Fruit fly (Drosophila melanogaster) whole organism, embryonic: ENCODE results near the gene CG10948.

ENCODE experiments used
- Atf-2 ChIP-seq: fragments of 200-800 bp; sonication (Bioruptor generic); optimal IDR thresholded peaks from 2 replicates; lab custom pipeline; 2016; ENCODE audit warnings: missing biosample characterization, missing genetic modification characterization
- BEAF-32 ChIP-seq: fragments of 200-800 bp; sonication (Bioruptor generic); optimal IDR thresholded peaks from 3 replicates; lab custom pipeline; 2017; ENCODE audit warnings: missing biosample characterization, missing genetic modification characterization, mild to moderate bottlenecking, moderate library complexity, missing genetic modification reagents
- CG11695 ChIP-seq: fragments of 200-800 bp; sonication (Bioruptor generic); IDR thresholded peaks from 3 replicates; pipeline ENCODE4 v1.3.6; 2022; ENCODE audit warnings: missing biosample characterization, missing genetic modification characterization
- CG12155 ChIP-seq: fragments of 200-800 bp; sonication (Bioruptor generic); optimal IDR thresholded peaks from 3 replicates; lab custom pipeline; 2016; ENCODE audit warnings: missing biosample characterization, missing genetic modification characterization
- CG12219 ChIP-seq: fragments of 200-800 bp; sonication (Bioruptor generic); optimal IDR thresholded peaks from 3 replicates; lab custom pipeline; 2018; ENCODE audit warnings: missing biosample characterization, mild to moderate bottlenecking, missing genetic modification characterization
- CG12659 ChIP-seq: fragments of 200-800 bp; sonication (Bioruptor generic); optimal IDR thresholded peaks from 3 replicates; lab custom pipeline; 2017; ENCODE audit warnings: mild to moderate bottlenecking, missing biosample characterization, missing genetic modification reagents, missing genetic modification characterization
- CG14014 ChIP-seq: fragments of 200-800 bp; sonication (Bioruptor generic); IDR thresholded peaks from 2 replicates; pipeline ENCODE4 v1.3.6; 2022; ENCODE audit warnings: missing biosample characterization, missing genetic modification characterization
- CG15479 ChIP-seq: fragments of 200-800 bp; sonication (Bioruptor generic); optimal IDR thresholded peaks from 3 replicates; lab custom pipeline; 2019; ENCODE audit warnings: missing biosample characterization, mild to moderate bottlenecking, missing genetic modification characterization, moderate library complexity
- CG15601 ChIP-seq: fragments of 200-800 bp; sonication (Bioruptor generic); optimal IDR thresholded peaks from 3 replicates; lab custom pipeline; 2019; ENCODE audit warnings: missing biosample characterization, mild to moderate bottlenecking, missing genetic modification characterization, moderate library complexity
- CG15696 ChIP-seq: fragments of 200-800 bp; sonication (Bioruptor generic); optimal IDR thresholded peaks from 2 replicates; lab custom pipeline; 2019; ENCODE audit warnings: missing biosample characterization, mild to moderate bottlenecking, missing genetic modification characterization, moderate library complexity
- CG31224 ChIP-seq: fragments of 200-800 bp; sonication (Bioruptor generic); IDR thresholded peaks from 2 replicates; pipeline ENCODE4 v1.3.6; 2022; ENCODE audit warnings: missing biosample characterization, missing genetic modification characterization
- CG33213 ChIP-seq: fragments of 200-800 bp; sonication (Bioruptor generic); optimal IDR thresholded peaks from 3 replicates; lab custom pipeline; 2016; ENCODE audit warnings: missing biosample characterization, missing genetic modification characterization
- CG4617 ChIP-seq: fragments of 200-800 bp; sonication (Bioruptor generic); optimal IDR thresholded peaks from 3 replicates; lab custom pipeline; 2016; ENCODE audit warnings: missing biosample characterization, missing genetic modification characterization, borderline replicate concordance
- CG5245 ChIP-seq: fragments of 200-800 bp; sonication (Bioruptor generic); optimal IDR thresholded peaks from 3 replicates; lab custom pipeline; 2016; ENCODE audit warnings: missing biosample characterization, missing genetic modification characterization
- CG7357 ChIP-seq: fragments of 200-800 bp; sonication (Bioruptor generic); IDR thresholded peaks from 3 replicates; pipeline ENCODE4 v1.3.6; 2022; ENCODE audit warnings: missing biosample characterization, missing genetic modification characterization
- CG7987 ChIP-seq: fragments of 200-800 bp; sonication (Bioruptor generic); optimal IDR thresholded peaks from 2 replicates; lab custom pipeline; 2018; ENCODE audit warnings: missing biosample characterization, mild to moderate bottlenecking, missing genetic modification characterization, moderate library complexity
- D19A ChIP-seq: fragments of 200-800 bp; optimal IDR thresholded peaks from 3 replicates; lab custom pipeline; 2019; ENCODE audit warnings: missing biosample characterization, mild to moderate bottlenecking, missing genetic modification characterization, moderate library complexity
- Dbx ChIP-seq: fragments of 200-800 bp; sonication (Bioruptor generic); IDR thresholded peaks from 3 replicates; pipeline ENCODE4 v1.3.6; 2022; ENCODE audit warnings: missing biosample characterization, missing genetic modification characterization
- Dip3 ChIP-seq: fragments of 200-800 bp; sonication (Bioruptor generic); optimal IDR thresholded peaks from 3 replicates; lab custom pipeline; 2016; ENCODE audit warnings: missing biosample characterization, missing genetic modification characterization
- Doc2 ChIP-seq: fragments of 200-800 bp; sonication (Bioruptor generic); IDR thresholded peaks from 2 replicates; pipeline ENCODE4 v1.3.6; 2022; ENCODE audit warnings: missing biosample characterization, missing genetic modification characterization
- Dref ChIP-seq: fragments of 200-800 bp; sonication (Bioruptor generic); IDR thresholded peaks from 2 replicates; pipeline ENCODE4 v1.3.6; 2022; ENCODE audit warnings: missing biosample characterization, missing genetic modification characterization
- HLH3B ChIP-seq: fragments of 200-800 bp; sonication (Bioruptor generic); IDR thresholded peaks from 2 replicates; pipeline ENCODE4 v1.3.6; 2022; ENCODE audit warnings: missing biosample characterization, missing genetic modification characterization
- Hand ChIP-seq: fragments of 200-800 bp; sonication (Bioruptor generic); optimal IDR thresholded peaks from 2 replicates; lab custom pipeline; 2017; ENCODE audit warnings: mild to moderate bottlenecking, missing biosample characterization, missing genetic modification reagents, missing genetic modification characterization
- HmgZ ChIP-seq: fragments of 200-800 bp; sonication (Bioruptor generic); optimal IDR thresholded peaks from 2 replicates; lab custom pipeline; 2018; ENCODE audit warnings: missing biosample characterization, mild to moderate bottlenecking, missing genetic modification characterization
- Mrtf ChIP-seq: fragments of 200-800 bp; sonication (Bioruptor generic); IDR thresholded peaks from 3 replicates; pipeline ENCODE4 v1.3.6; 2022; ENCODE audit warnings: missing biosample characterization, missing genetic modification characterization
- Myb ChIP-seq: fragments of 200-800 bp; sonication (Bioruptor generic); optimal IDR thresholded peaks from 2 replicates; lab custom pipeline; 2016; ENCODE audit warnings: missing biosample characterization, missing genetic modification characterization
- NC2β ChIP-seq: fragments of 200-800 bp; sonication (Bioruptor generic); optimal IDR thresholded peaks from 2 replicates; lab custom pipeline; 2016; ENCODE audit warnings: missing biosample characterization, missing genetic modification characterization
- Optix ChIP-seq: fragments of 200-800 bp; sonication (Bioruptor generic); IDR thresholded peaks from 3 replicates; pipeline ENCODE4 v1.3.6; 2022; ENCODE audit warnings: missing biosample characterization, missing genetic modification characterization
- Sry-δ ChIP-seq: fragments of 200-800 bp; sonication (Bioruptor generic); optimal IDR thresholded peaks from 2 replicates; lab custom pipeline; 2016; ENCODE audit warnings: missing biosample characterization, missing genetic modification characterization
- abd-A ChIP-seq: fragments of 200-800 bp; sonication (Bioruptor generic); optimal IDR thresholded peaks from 3 replicates; lab custom pipeline; 2019; ENCODE audit warnings: missing biosample characterization, mild to moderate bottlenecking, missing genetic modification characterization, moderate library complexity
- caup ChIP-seq: fragments of 200-800 bp; sonication (Bioruptor generic); optimal IDR thresholded peaks from 3 replicates; lab custom pipeline; 2017; ENCODE audit warnings: missing biosample characterization, mild to moderate bottlenecking, missing genetic modification characterization, moderate library complexity; ENCODE audit not compliant: severe bottlenecking
- chif ChIP-seq, 2 experiments: fragments of 200-800 bp; sonication (Bioruptor generic); optimal IDR thresholded peaks; 3 replicates each; lab custom pipeline; 2016; ENCODE audit warnings: missing biosample characterization in 2 of 2, missing genetic modification characterization in 2 of 2
- chn ChIP-seq: fragments of 200-800 bp; sonication (Bioruptor generic); optimal IDR thresholded peaks from 2 replicates; lab custom pipeline; 2016; ENCODE audit warnings: missing biosample characterization, missing genetic modification characterization
- dan ChIP-seq: fragments of 200-800 bp; sonication (Bioruptor generic); IDR thresholded peaks from 2 replicates; pipeline ENCODE4 v1.3.6; 2022; ENCODE audit warnings: missing biosample characterization, missing genetic modification characterization
- dati ChIP-seq: fragments of 200-800 bp; sonication (Bioruptor generic); IDR thresholded peaks from 2 replicates; pipeline ENCODE4 v1.3.6; 2022; ENCODE audit warnings: missing biosample characterization, missing genetic modification characterization
- dysf ChIP-seq: fragments of 200-800 bp; sonication (Bioruptor generic); IDR thresholded peaks from 3 replicates; pipeline ENCODE4 v1.3.6; 2022; ENCODE audit warnings: missing biosample characterization, missing genetic modification characterization
- exex ChIP-seq: fragments of 200-800 bp; sonication (Bioruptor generic); optimal IDR thresholded peaks from 4 replicates; lab custom pipeline; 2018; ENCODE audit warnings: missing biosample characterization, mild to moderate bottlenecking, missing genetic modification characterization, moderate library complexity
- fd3F ChIP-seq: fragments of 200-800 bp; sonication (Bioruptor generic); optimal IDR thresholded peaks from 2 replicates; lab custom pipeline; 2018; ENCODE audit warnings: missing biosample characterization, mild to moderate bottlenecking, missing genetic modification characterization, moderate library complexity
- gem ChIP-seq: fragments of 200-800 bp; sonication (Bioruptor generic); optimal IDR thresholded peaks from 2 replicates; lab custom pipeline; 2019; ENCODE audit warnings: missing biosample characterization, mild to moderate bottlenecking, missing genetic modification characterization, moderate library complexity
- gfzf ChIP-seq: fragments of 200-800 bp; sonication (Bioruptor generic); optimal IDR thresholded peaks from 2 replicates; lab custom pipeline; 2016; ENCODE audit warnings: missing biosample characterization, mild to moderate bottlenecking, missing genetic modification characterization, moderate library complexity
- her ChIP-seq: fragments of 200-800 bp; sonication (Bioruptor generic); optimal IDR thresholded peaks from 2 replicates; lab custom pipeline; 2016; ENCODE audit warnings: missing biosample characterization, missing genetic modification characterization
- nerfin-1 ChIP-seq: fragments of 200-800 bp; sonication (Bioruptor generic); optimal IDR thresholded peaks from 3 replicates; lab custom pipeline; 2019; ENCODE audit warnings: missing biosample characterization, mild to moderate bottlenecking, missing genetic modification characterization, moderate library complexity
- nerfin-2 ChIP-seq: fragments of 200-800 bp; sonication (Bioruptor generic); IDR thresholded peaks from 2 replicates; pipeline ENCODE4 v1.3.6; 2022; ENCODE audit warnings: missing biosample characterization, missing genetic modification characterization; ENCODE audit not compliant: partially characterized antibody
- onecut ChIP-seq: fragments of 200-800 bp; sonication (Bioruptor generic); IDR thresholded peaks from 2 replicates; pipeline ENCODE4 v1.3.6; 2022; ENCODE audit warnings: missing biosample characterization, missing genetic modification characterization
- pho ChIP-seq: fragments of 200-800 bp; sonication (Bioruptor generic); optimal IDR thresholded peaks from 2 replicates; lab custom pipeline; 2016; ENCODE audit warnings: missing biosample characterization, missing genetic modification characterization
- pum ChIP-seq: fragments of 200-800 bp; sonication (Bioruptor generic); optimal IDR thresholded peaks from 2 replicates; lab custom pipeline; 2016; ENCODE audit warnings: missing biosample characterization, missing genetic modification characterization
- scrt ChIP-seq: fragments of 200-800 bp; sonication (Bioruptor generic); optimal IDR thresholded peaks from 2 replicates; lab custom pipeline; 2018; ENCODE audit warnings: missing biosample characterization, mild to moderate bottlenecking, missing genetic modification characterization, moderate library complexity
- sob ChIP-seq: fragments of 200-800 bp; sonication (Bioruptor generic); IDR thresholded peaks from 2 replicates; pipeline ENCODE4 v1.3.6; 2022; ENCODE audit warnings: missing biosample characterization, missing genetic modification characterization
- ttk ChIP-seq: fragments of 200-800 bp; sonication (Bioruptor generic); IDR thresholded peaks from 2 replicates; pipeline ENCODE4 v2.1.2; 2022; ENCODE audit warnings: missing biosample characterization, missing genetic modification characterization
- vfl ChIP-seq: fragments of 200-800 bp; sonication (Bioruptor generic); optimal IDR thresholded peaks from 2 replicates; lab custom pipeline; 2016; ENCODE audit warnings: missing biosample characterization, missing genetic modification characterization
- z ChIP-seq: fragments of 200-800 bp; sonication (Bioruptor generic); IDR thresholded peaks from 3 replicates; pipeline ENCODE4 v1.3.6; 2022; ENCODE audit warnings: missing biosample characterization, missing genetic modification characterization

The CG10948 gene

DNA sequence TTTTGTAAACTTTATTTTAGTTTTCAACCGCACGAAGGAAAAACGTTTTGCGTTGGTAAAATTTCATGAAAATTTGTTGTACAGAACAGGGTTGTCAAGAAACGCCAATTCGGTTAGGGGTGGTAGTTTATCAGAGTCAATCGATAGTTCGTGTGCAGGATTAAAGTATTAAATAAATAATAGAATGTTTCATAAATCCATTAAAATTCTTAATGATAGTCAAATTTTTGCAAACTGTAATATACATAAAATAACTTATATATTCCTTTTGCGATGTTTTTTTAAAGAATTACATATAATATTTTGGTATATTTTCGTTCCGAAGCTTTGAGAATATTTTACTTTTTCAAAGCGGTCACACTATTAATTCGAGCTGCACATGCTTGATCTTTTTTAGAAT is 36.0 kb downstream of the CG10948 start, which contains the start of the genes Sf3a2 and CG42588 (continued):
- TF ChIP-seq z (GFP tag; lab: Robert Waterston, UW) (no peak), Dref (GFP tag; lab: Robert Waterston, UW) (peak; percentile 61), CG4617 (GFP tag; lab: Kevin White, UChicago) (peak; percentile 80), CG7987 (no peak), Dip3 (GFP tag; lab: Kevin White, UChicago) (peak; percentile 9), dysf (GFP tag; lab: Robert Waterston, UW) (peak; percentile 67; the same call in 2 of the 3 replicates), Hand (GFP tag; lab: Kevin White, UChicago) (no peak), Atf-2 (GFP tag; lab: Kevin White, UChicago) (no peak), NC2β (GFP tag; lab: Kevin White, UChicago) (no peak), CG5245 (GFP tag; lab: Kevin White, UChicago) (no peak), vfl (GFP tag; lab: Kevin White, UChicago) (no peak), onecut (GFP tag; lab: Robert Waterston, UW) (no peak), CG7357 (no peak), dati (GFP tag; lab: Robert Waterston, UW) (no peak), dan (GFP tag; lab: Robert Waterston, UW) (no peak), pum (peak; percentile 2), abd-A (tag; lab: Kevin White, UChicago) (no peak), CG33213 (GFP tag; lab: Kevin White, UChicago) (no peak), chif (GFP tag; optimal IDR thresholded peaks at IDR 0.05; lab: Kevin White, UChicago) (peak in 1 of 2 experiments; percentile 9), Dbx (GFP tag; lab: Robert Waterston, UW) (peak; percentile 83), caup (GFP tag; lab: Kevin White, UChicago) (no peak), gem (tag; lab: Kevin White, UChicago) (peak; percentile 72), BEAF-32 (GFP tag; lab: Kevin White, UChicago) (peak; percentile 87), Doc2 (GFP tag; lab: Robert Waterston, UW) (no peak), ttk (GFP tag; lab: Robert Waterston, UW) (peak; percentile 45), HLH3B (GFP tag; lab: Robert Waterston, UW) (peak; percentile 60; the same call in 1 of the 2 replicates), CG12219 (GFP tag; lab: Kevin White, UChicago) (no peak), fd3F (GFP tag; lab: Kevin White, UChicago) (peak; percentile 51), nerfin-2 (GFP tag; lab: Robert Waterston, UW) (no peak), CG15601 (peak; percentile 77), gfzf (peak; percentile 62), CG12659 (peak; percentile 74), Optix (0 out of 3 replicates have a peak, but pooled peaks have one; percentile 42), Mrtf (GFP tag; lab: Robert Waterston, UW) (no peak), CG15696 (tag; lab: Kevin White, UChicago) (peak; percentile 78), her (GFP tag; lab: Kevin White, UChicago) (no peak), nerfin-1 (tag; lab: Kevin White, UChicago) (peak; percentile 48), exex (tag; lab: Kevin White, UChicago) (no peak), chn (GFP tag; lab: Kevin White, UChicago) (peak; percentile 42), pho (GFP tag; lab: Kevin White, UChicago) (peak; percentile 64), Myb (GFP tag; lab: Kevin White, UChicago) (peak; percentile 1), CG14014 (peak; percentile 56), D19A (tag; lab: Kevin White, UChicago) (peak; percentile 36), sob (peak; percentile 69; the same call in 1 of the 2 replicates), scrt (GFP tag; lab: Kevin White, UChicago) (no peak), CG11695 (GFP tag; lab: Robert Waterston, UW) (0 out of 3 replicates have a peak, but pooled peaks have one; percentile 54), HmgZ (tag; lab: Kevin White, UChicago) (peak; percentile 78), CG15479 (GFP tag; lab: Kevin White, UChicago) (no peak), Sry-δ (GFP tag; lab: Kevin White, UChicago) (peak; percentile 80), CG31224 (GFP tag; lab: Robert Waterston, UW) (peak; percentile 44; the same call in 1 of the 2 replicates), CG12155 (peak; percentile 68)
